Worm (Caenorhabditis elegans): Measurements from ENCODE around the gene Y39G8B.10.

Y39G8B.10 gene

ce11 chrII:13981819-13982218 is 1.1 kb downstream of the Y39G8B.10 start:
- TF ChIP-seq sem-4 (tag; optimal IDR thresholded peaks at IDR 0.05) (no peak), alr-1 (tag; optimal IDR thresholded peaks at IDR 0.05) (no peak), ZK546.5 (tag; optimal IDR thresholded peaks at IDR 0.05) (no peak), unc-62 (GFP tag; optimal IDR thresholded peaks at IDR 0.05) (no peak), nhr-10 (tag; optimal IDR thresholded peaks at IDR 0.05) (no peak), ceh-16 (tag; optimal IDR thresholded peaks at IDR 0.05) (no peak), fos-1 (tag; optimal IDR thresholded peaks at IDR 0.05) (peak; percentile 52), mbf-1 (tag; optimal IDR thresholded peaks at IDR 0.05) (no peak)

ce11 chrII:13981097-13981496 is 1.8 kb downstream of the Y39G8B.10 start, which contains the start of gene Y39G8B.9:
Gene Y39G8B.9 (plus strand): TSS chrII:13981365.
- TF ChIP-seq nhr-11 (tag; optimal IDR thresholded peaks at IDR 0.05) (no peak), unc-39 (tag; optimal IDR thresholded peaks at IDR 0.05) (no peak), ceh-82 (tag; optimal IDR thresholded peaks at IDR 0.05) (no peak), fos-1 (tag; optimal IDR thresholded peaks at IDR 0.05) (peak; percentile 54), nhr-6 (tag; optimal IDR thresholded peaks at IDR 0.05) (no peak), lin-11 (tag; optimal IDR thresholded peaks at IDR 0.05) (no peak), nhr-12 (tag; optimal IDR thresholded peaks at IDR 0.05) (no peak)

ce11 chrII:13979833-13980513 is 2.9 kb downstream of the Y39G8B.10 start, which contains the start of gene sre-48:
Gene sre-48 (minus strand): TSS chrII:13979883.
- TF ChIP-seq nhr-11 (tag; optimal IDR thresholded peaks at IDR 0.05) (no peak), fos-1 (tag; optimal IDR thresholded peaks at IDR 0.05) (peak; percentile 42), gmeb-1 (tag; optimal IDR thresholded peaks at IDR 0.05) (peak; percentile 41), zag-1 (tag; optimal IDR thresholded peaks at IDR 0.05) (no peak), nhr-23 (tag; optimal IDR thresholded peaks at IDR 0.05) (no peak), sma-9 (GFP tag; optimal IDR thresholded peaks at IDR 0.05) (peak; percentile 22), sma-9 (tag; optimal IDR thresholded peaks at IDR 0.05) (no peak)

ce11 chrII:13977701-13978100 is 5.2 kb downstream of the Y39G8B.10 start:
- TF ChIP-seq egl-27 (tag; optimal IDR thresholded peaks at IDR 0.05): no peak

ce11 chrII:13976161-13976560 is 6.8 kb downstream of the Y39G8B.10 start, which contains the start of gene Y39G8B.2:
Gene Y39G8B.2 (minus strand): TSS chrII:13976221.
- TF ChIP-seq unc-55 (GFP tag; optimal IDR thresholded peaks at IDR 0.05) (peak; percentile 93), unc-39 (tag; optimal IDR thresholded peaks at IDR 0.05) (no peak), sma-3 (GFP tag; optimal IDR thresholded peaks at IDR 0.05) (peak; percentile 74), ama-1 (optimal IDR thresholded peaks at IDR 0.05) (no peak), nhr-23 (tag; optimal IDR thresholded peaks at IDR 0.05) (no peak), aly-2 (tag; optimal IDR thresholded peaks at IDR 0.05) (no peak), nhr-6 (tag; optimal IDR thresholded peaks at IDR 0.05) (no peak), lin-13 (GFP tag; optimal IDR thresholded peaks at IDR 0.05) (peak; percentile 90), F13H6.1 (tag; optimal IDR thresholded peaks at IDR 0.05) (peak; percentile 78), lin-39 (tag; optimal IDR thresholded peaks at IDR 0.05) (no peak), nhr-10 (tag; optimal IDR thresholded peaks at IDR 0.05) (no peak), nhr-237 (tag; optimal IDR thresholded peaks at IDR 0.05) (no peak), nhr-77 (tag; optimal IDR thresholded peaks at IDR 0.05) (peak; percentile 63), C34F6.9 (tag; optimal IDR thresholded peaks at IDR 0.05) (peak; percentile 92), sma-9 (GFP tag; optimal IDR thresholded peaks at IDR 0.05) (peak; percentile 72), sma-9 (tag; optimal IDR thresholded peaks at IDR 0.05) (no peak), mab-5 (tag; optimal IDR thresholded peaks at IDR 0.05) (peak; percentile 59), nhr-25 (tag; optimal IDR thresholded peaks at IDR 0.05) (peak; percentile 86), zag-1 (tag; optimal IDR thresholded peaks at IDR 0.05) (peak; percentile 31), blmp-1 (tag; optimal IDR thresholded peaks at IDR 0.05; ENCODE audit: insufficient read depth) (peak; percentile 55), gmeb-1 (tag; optimal IDR thresholded peaks at IDR 0.05) (peak; percentile 81), ztf-11 (tag; optimal IDR thresholded peaks at IDR 0.05) (no peak), ceh-82 (tag; optimal IDR thresholded peaks at IDR 0.05) (peak; percentile 29), sem-4 (tag; optimal IDR thresholded peaks at IDR 0.05) (peak; percentile 22), fos-1 (tag; optimal IDR thresholded peaks at IDR 0.05) (peak; percentile 65), lsy-2 (tag; optimal IDR thresholded peaks at IDR 0.05) (peak; percentile 77 to 92), nhr-129 (tag; optimal IDR thresholded peaks at IDR 0.05) (peak; percentile 80), ceh-16 (tag; optimal IDR thresholded peaks at IDR 0.05) (no peak), skn-1 (tag; optimal IDR thresholded peaks at IDR 0.05) (peak; percentile 5), snpc-4 (tag; optimal IDR thresholded peaks at IDR 0.05) (peak; percentile 84), Y55F3AM.14 (GFP tag; optimal IDR thresholded peaks at IDR 0.05) (peak; percentile 49), R02D3.7 (tag; optimal IDR thresholded peaks at IDR 0.05) (no peak), lin-11 (tag; optimal IDR thresholded peaks at IDR 0.05) (peak; percentile 75), egl-27 (tag; optimal IDR thresholded peaks at IDR 0.05) (peak; percentile 36), nhr-21 (tag; optimal IDR thresholded peaks at IDR 0.05) (peak; percentile 51), ZK546.5 (tag; optimal IDR thresholded peaks at IDR 0.05) (peak; percentile 15), crh-2 (tag; optimal IDR thresholded peaks at IDR 0.05) (peak; percentile 83)
